Worm (Caenorhabditis elegans) whole organism, young adult: ENCODE measurements around the gene miz-1.

Experiments used
- B0336.3 ChIP-seq: fragments of 200-800 bp; sonication (Bioruptor generic); IDR thresholded peaks from 2 replicates; pipeline ENCODE4 v1.3.6; 2022; ENCODE audit warnings: missing genetic modification characterization, missing compliant biosample characterization
- C06A6.2 ChIP-seq: fragments of 200-800 bp; sonication (Bioruptor generic); conservative IDR thresholded peaks from 2 replicates; pipeline ENCODE4 v1.3.6; 2022; ENCODE audit warnings: missing genetic modification characterization, missing compliant biosample characterization
- F37B4.10 ChIP-seq: fragments of 200-800 bp; sonication (Bioruptor generic); IDR thresholded peaks from 2 replicates; pipeline ENCODE4 v1.3.6; 2022; ENCODE audit warnings: missing genetic modification characterization, missing compliant biosample characterization
- F57A8.1 ChIP-seq: fragments of 200-800 bp; sonication (Bioruptor generic); optimal IDR thresholded peaks from 2 replicates; lab custom pipeline; 2018; ENCODE audit warnings: mild to moderate bottlenecking, missing genetic modification characterization, moderate library complexity, missing compliant biosample characterization
- F57C9.4 ChIP-seq: sonication (generic microtip); optimal IDR thresholded peaks from 2 replicates; lab custom pipeline; 2017; ENCODE audit warnings: mild to moderate bottlenecking, missing genetic modification characterization, missing compliant biosample characterization
- K12H6.12 ChIP-seq: fragments of 200-800 bp; sonication (Bioruptor generic); optimal IDR thresholded peaks from 2 replicates; lab custom pipeline; 2018; ENCODE audit warnings: mild to moderate bottlenecking, missing genetic modification characterization, missing compliant biosample characterization
- ama-1 ChIP-seq, 3 experiments: fragments of 150-350 bp in 1 of 3; sonication (generic microtip) in 2 of 3; optimal IDR thresholded peaks; 2 replicates each; lab custom pipeline; 2014 to 2018; ENCODE audit warnings: missing biosample characterization in 2 of 3, missing genetic modification characterization in 2 of 3, missing genetic modification reagents in 2 of 3
- aptf-3 ChIP-seq: fragments of 200-800 bp; sonication (Bioruptor generic); IDR thresholded peaks from 2 replicates; pipeline ENCODE4 v1.3.6; 2022; ENCODE audit warnings: missing genetic modification characterization, missing compliant biosample characterization
- athp-1 ChIP-seq: sonication (generic microtip); optimal IDR thresholded peaks from 2 replicates; lab custom pipeline; 2017; ENCODE audit warnings: mild to moderate bottlenecking, missing genetic modification characterization, missing compliant biosample characterization
- attf-6 ChIP-seq: fragments of 200-800 bp; sonication (Bioruptor generic); IDR thresholded peaks from 2 replicates; pipeline ENCODE4 v1.3.6; 2022; ENCODE audit warnings: missing genetic modification reagents, missing genetic modification characterization, missing compliant biosample characterization
- bed-1 ChIP-seq: fragments of 200-800 bp; sonication (Bioruptor generic); IDR thresholded peaks from 2 replicates; pipeline ENCODE4 v1.3.6; 2022; ENCODE audit warnings: missing genetic modification reagents, missing genetic modification characterization, missing compliant biosample characterization
- ccch-3 ChIP-seq: fragments of 200-800 bp; sonication (Bioruptor generic); optimal IDR thresholded peaks from 2 replicates; lab custom pipeline; 2018; ENCODE audit warnings: mild to moderate bottlenecking, missing genetic modification characterization, missing compliant biosample characterization
- ceh-100 ChIP-seq: fragments of 200-800 bp; sonication (Bioruptor generic); IDR thresholded peaks from 2 replicates; pipeline ENCODE4 v1.3.6; 2022; ENCODE audit warnings: missing genetic modification reagents, missing genetic modification characterization, missing compliant biosample characterization
- ceh-58 ChIP-seq: fragments of 200-800 bp; sonication (Bioruptor generic); IDR thresholded peaks from 2 replicates; pipeline ENCODE4 v1.3.6; 2022; ENCODE audit warnings: missing genetic modification characterization, missing compliant biosample characterization
- ceh-79 ChIP-seq: sonication (generic microtip); optimal IDR thresholded peaks from 2 replicates; lab custom pipeline; 2017; ENCODE audit warnings: mild to moderate bottlenecking, missing genetic modification characterization, missing compliant biosample characterization
- chd-7 ChIP-seq: sonication (generic microtip); optimal IDR thresholded peaks from 2 replicates; lab custom pipeline; 2016; ENCODE audit warnings: mild to moderate bottlenecking, missing genetic modification characterization, moderate library complexity, missing compliant biosample characterization
- dox-1 ChIP-seq: fragments of 200-800 bp; sonication (Bioruptor generic); IDR thresholded peaks from 2 replicates; pipeline ENCODE4 v1.3.6; 2022; ENCODE audit warnings: missing genetic modification reagents, missing genetic modification characterization, missing compliant biosample characterization
- egl-18 ChIP-seq: fragments of 200-800 bp; sonication (Bioruptor generic); IDR thresholded peaks from 2 replicates; pipeline ENCODE4 v1.3.6; 2022; ENCODE audit warnings: missing genetic modification reagents, missing genetic modification characterization, missing compliant biosample characterization
- egl-44 ChIP-seq: fragments of 200-800 bp; sonication (Bioruptor generic); IDR thresholded peaks from 2 replicates; pipeline ENCODE4 v1.3.6; 2022; ENCODE audit warnings: missing genetic modification reagents, missing genetic modification characterization, missing compliant biosample characterization
- egrh-3 ChIP-seq: fragments of 200-800 bp; sonication (Bioruptor generic); IDR thresholded peaks from 2 replicates; pipeline ENCODE4 v1.3.6; 2022; ENCODE audit warnings: missing genetic modification reagents, missing genetic modification characterization, missing compliant biosample characterization
- ekl-4 ChIP-seq: fragments of 200-800 bp; sonication (Bioruptor generic); IDR thresholded peaks from 2 replicates; pipeline ENCODE4 v1.3.6; 2022; ENCODE audit warnings: missing genetic modification reagents, missing genetic modification characterization, missing compliant biosample characterization
- hlh-12 ChIP-seq: sonication (generic microtip); optimal IDR thresholded peaks from 2 replicates; lab custom pipeline; 2016; ENCODE audit warnings: missing genetic modification characterization, missing compliant biosample characterization
- hrde-1 ChIP-seq: sonication (generic microtip); optimal IDR thresholded peaks from 2 replicates; lab custom pipeline; 2016; ENCODE audit warnings: missing genetic modification characterization, mild to moderate bottlenecking, missing compliant biosample characterization, moderate library complexity, missing genotype, missing genetic modification reagents, borderline replicate concordance
- madf-8 ChIP-seq: fragments of 200-800 bp; sonication (Bioruptor generic); conservative IDR thresholded peaks from 2 replicates; pipeline ENCODE4 v1.3.6; 2022; ENCODE audit warnings: missing genetic modification reagents, missing genetic modification characterization, missing compliant biosample characterization
- mcd-1 ChIP-seq: fragments of 200-800 bp; sonication (Bioruptor generic); IDR thresholded peaks from 2 replicates; pipeline ENCODE4 v1.3.6; 2022; ENCODE audit warnings: missing genetic modification reagents, missing genetic modification characterization, missing compliant biosample characterization
- nhr-179 ChIP-seq: sonication (generic microtip); optimal IDR thresholded peaks from 2 replicates; lab custom pipeline; 2016; ENCODE audit warnings: mild to moderate bottlenecking, missing genetic modification characterization, missing compliant biosample characterization
- nhr-27 ChIP-seq: fragments of 200-800 bp; sonication (Bioruptor generic); optimal IDR thresholded peaks from 2 replicates; lab custom pipeline; 2018; ENCODE audit warnings: mild to moderate bottlenecking, missing genetic modification characterization, moderate library complexity, missing compliant biosample characterization
- nhr-80 ChIP-seq: sonication (generic microtip); optimal IDR thresholded peaks from 2 replicates; lab custom pipeline; 2016; ENCODE audit warnings: missing genetic modification characterization, missing compliant biosample characterization
- nhr-90 ChIP-seq: sonication (generic microtip); optimal IDR thresholded peaks from 2 replicates; lab custom pipeline; 2016; ENCODE audit warnings: missing genotype, mild to moderate bottlenecking, missing genetic modification characterization, missing compliant biosample characterization
- repo-1 ChIP-seq: sonication (generic microtip); optimal IDR thresholded peaks from 2 replicates; lab custom pipeline; 2017; ENCODE audit warnings: mild to moderate bottlenecking, missing genetic modification characterization, missing compliant biosample characterization
- snpc-3.4 ChIP-seq: sonication (generic microtip); optimal IDR thresholded peaks from 2 replicates; lab custom pipeline; 2017; ENCODE audit warnings: missing genetic modification characterization, mild to moderate bottlenecking, missing compliant biosample characterization, antibody characterized with exemption, moderate library complexity, missing genotype, missing genetic modification reagents
- tbx-9 ChIP-seq: sonication (generic microtip); optimal IDR thresholded peaks from 2 replicates; lab custom pipeline; 2016; ENCODE audit warnings: borderline replicate concordance, missing genetic modification characterization, inconsistent platforms, missing compliant biosample characterization
- unc-130 ChIP-seq: sonication (generic microtip); optimal IDR thresholded peaks from 2 replicates; lab custom pipeline; 2016; ENCODE audit warnings: missing genetic modification reagents, missing genetic modification characterization, missing compliant biosample characterization
- unc-62 ChIP-seq: fragments of 150-350 bp; optimal IDR thresholded peaks from 2 replicates; lab custom pipeline; 2014; ENCODE audit warnings: missing biosample characterization, missing genetic modification reagents, missing genetic modification characterization
- xnd-1 ChIP-seq: sonication (generic microtip); optimal IDR thresholded peaks from 2 replicates; lab custom pipeline; 2016; ENCODE audit warnings: missing genotype, missing genetic modification reagents, missing genetic modification characterization, missing compliant biosample characterization
- ztf-3 ChIP-seq: fragments of 200-800 bp; sonication (Bioruptor generic); optimal IDR thresholded peaks from 2 replicates; lab custom pipeline; 2018; ENCODE audit warnings: mild to moderate bottlenecking, missing genetic modification characterization, missing compliant biosample characterization
- ztf-6 ChIP-seq: fragments of 200-800 bp; sonication (Bioruptor generic); IDR thresholded peaks from 2 replicates; pipeline ENCODE4 v1.3.6; 2022; ENCODE audit warnings: missing genetic modification reagents, missing genetic modification characterization, missing compliant biosample characterization

miz-1 gene

DNA sequence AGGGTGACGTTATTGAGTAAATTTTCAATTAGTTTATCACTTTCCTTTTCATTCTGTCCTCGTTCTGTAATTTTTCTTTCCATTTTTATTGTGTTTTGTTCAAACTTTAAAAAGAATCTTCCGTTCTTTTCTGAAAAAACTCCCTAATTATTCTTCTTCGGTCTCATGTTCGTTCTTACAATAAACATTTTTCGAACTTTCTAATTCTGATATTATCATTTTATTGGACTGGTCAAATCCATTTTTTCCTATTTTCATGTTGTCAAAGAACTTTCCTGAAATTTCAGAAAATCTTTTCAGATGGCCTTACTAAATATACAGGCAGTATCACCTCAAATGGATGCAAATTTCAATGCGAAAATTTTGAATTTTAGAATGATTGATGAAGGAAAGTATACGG is 51.8 kb downstream of the miz-1 start, which contains the start of gene nish-1:
TSS of gene nish-1 (plus strand) at position 301 of the 400 bp plus-strand sequence.
- no peak for TF ChIP-seq ceh-58 (GFP tag; lab: Robert Waterston, UW)
- no peak for TF ChIP-seq dox-1 (GFP tag; lab: Robert Waterston, UW)
- TF ChIP-seq C06A6.2 (GFP tag; lab: Robert Waterston, UW), result no peak
- TF ChIP-seq nhr-179, result no peak
- no peak for TF ChIP-seq K12H6.12 (tag; lab: Kevin White, UChicago)
- TF ChIP-seq chd-7, result no peak
- TF ChIP-seq tbx-9 (tag; lab: Kevin White, UChicago), result no peak
- no peak for TF ChIP-seq attf-6 (GFP tag; lab: Robert Waterston, UW)
- no peak for TF ChIP-seq egrh-3 (GFP tag; lab: Robert Waterston, UW)
- no peak for TF ChIP-seq F57C9.4 (tag; lab: Kevin White, UChicago)
- TF ChIP-seq, all 124 proteins: peak for 0

DNA sequence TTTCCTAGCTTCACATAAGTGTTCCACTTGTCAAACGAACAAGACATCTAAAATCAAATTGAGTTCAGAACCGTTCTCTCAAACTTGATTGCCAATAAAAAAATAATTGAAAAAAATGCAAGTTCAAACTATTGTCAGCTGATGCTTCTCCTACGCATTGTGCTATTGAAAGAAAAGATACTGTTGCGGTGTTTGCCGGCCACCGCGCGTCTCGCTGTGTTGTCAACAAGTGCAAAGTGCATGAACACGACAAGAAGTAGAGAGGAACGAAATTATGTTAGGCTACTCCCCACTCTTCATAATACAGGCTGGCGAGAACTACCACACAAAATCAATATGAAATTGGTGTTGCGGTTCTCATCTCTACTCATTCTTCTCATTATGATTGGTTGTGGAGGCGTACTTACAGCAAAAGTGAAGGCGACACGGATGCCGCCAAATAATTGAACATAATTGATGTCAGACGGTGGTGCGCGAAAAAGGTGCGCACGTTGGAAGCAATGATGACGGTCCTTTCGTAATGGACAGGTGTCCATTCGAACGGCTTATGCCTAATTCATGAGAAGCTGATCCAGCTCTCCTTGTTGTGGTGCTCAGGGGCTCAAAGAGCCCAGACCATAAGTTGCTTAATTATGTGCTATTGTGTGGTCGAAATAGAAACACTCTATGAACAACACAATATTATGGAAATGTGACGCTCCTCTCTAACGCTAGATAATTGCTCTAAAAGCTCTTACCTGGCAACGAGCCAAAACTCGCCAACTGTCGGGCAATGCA is 55.4 kb downstream of the miz-1 start:
- TF ChIP-seq bed-1 (GFP tag; lab: Robert Waterston, UW) (no peak), madf-8 (GFP tag; lab: Robert Waterston, UW) (no peak), mcd-1 (GFP tag; lab: Robert Waterston, UW) (no peak), ama-1 (optimal IDR thresholded peaks at IDR 0.05; lab: Kevin White, UChicago) (no peak), ama-1 (GFP tag; optimal IDR thresholded peaks at IDR 0.05; lab: Kevin White, UChicago) (no peak), egl-44 (GFP tag; lab: Robert Waterston, UW) (no peak), hlh-12 (tag; lab: Kevin White, UChicago) (no peak)

DNA sequence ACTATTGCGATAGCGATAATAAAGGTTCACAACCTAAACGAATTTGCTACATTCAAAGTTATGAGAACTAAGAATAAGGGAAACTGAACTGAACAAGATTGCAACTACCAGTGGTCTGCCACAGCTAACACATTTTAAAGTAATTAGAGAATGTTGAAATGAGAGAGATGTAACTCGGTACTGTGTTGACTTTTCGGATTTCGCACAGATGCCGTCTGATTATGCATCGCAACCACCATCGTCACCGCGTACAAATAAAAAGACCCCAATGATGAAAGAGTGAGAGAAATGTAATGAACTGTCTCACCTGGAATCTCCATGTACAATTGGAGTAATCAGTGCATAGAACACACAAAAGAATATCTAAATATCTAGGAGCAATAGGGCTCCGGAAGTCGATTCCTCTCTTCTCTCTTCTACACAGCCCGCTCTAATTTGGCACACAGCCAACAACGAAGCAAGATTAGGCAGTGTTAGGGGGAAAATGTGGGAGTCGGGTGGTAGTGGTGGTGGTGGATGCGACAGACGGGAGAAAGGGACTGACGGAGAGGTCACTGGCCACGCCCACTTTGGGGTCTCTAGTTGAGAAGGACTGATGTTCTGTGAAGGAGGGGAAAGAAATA is 56.5 kb downstream of the miz-1 start, which contains the start of gene F13E9.11:
TSS of gene F13E9.11 (minus strand) at position 507 of the 623 bp plus-strand sequence.
- TF ChIP-seq ceh-58 (GFP tag; lab: Robert Waterston, UW), result no peak
- TF ChIP-seq ccch-3, result no peak
- no peak for TF ChIP-seq aptf-3 (GFP tag; lab: Robert Waterston, UW)
- TF ChIP-seq F37B4.10 (GFP tag; lab: Robert Waterston, UW), result no peak
- no peak for TF ChIP-seq F57A8.1 (GFP tag; lab: Kevin White, UChicago)
- no peak for TF ChIP-seq repo-1 (tag; lab: Kevin White, UChicago)
- no peak for TF ChIP-seq snpc-3.4
- no peak for TF ChIP-seq ztf-3
- no peak for TF ChIP-seq hrde-1 (tag; lab: Kevin White, UChicago)
- no peak for TF ChIP-seq nhr-27 (tag; lab: Kevin White, UChicago)
- no peak for TF ChIP-seq nhr-80 (tag; lab: Kevin White, UChicago)
- no peak for TF ChIP-seq ztf-6
- TF ChIP-seq ekl-4 (GFP tag; lab: Robert Waterston, UW), result no peak
- TF ChIP-seq unc-62 (GFP tag; lab: Kevin White, UChicago), result no peak

DNA sequence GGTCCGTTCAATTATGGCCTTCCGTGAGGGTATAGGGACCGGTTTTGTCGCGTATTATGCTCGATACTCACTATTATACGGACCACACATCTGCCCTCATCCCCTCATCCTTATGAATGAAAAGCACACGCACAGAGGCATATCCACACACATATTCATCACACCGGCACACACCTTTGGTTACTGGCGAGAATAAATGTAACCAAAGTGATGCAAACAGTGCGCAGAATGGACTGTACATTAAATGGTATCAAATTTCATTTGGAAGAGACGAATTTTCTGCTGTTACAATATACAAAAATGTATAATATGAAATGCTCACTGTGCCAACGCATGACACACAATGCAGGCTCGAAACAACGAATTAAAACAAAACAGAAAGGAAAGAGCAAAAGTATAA is 57.4 kb downstream of the miz-1 start:
- TF ChIP-seq xnd-1 (tag; lab: Kevin White, UChicago), result no peak
- no peak for TF ChIP-seq ceh-79
- no peak for TF ChIP-seq attf-6 (GFP tag; lab: Robert Waterston, UW)
- TF ChIP-seq nhr-90 (tag; lab: Kevin White, UChicago), result no peak
- no peak for TF ChIP-seq athp-1 (tag; lab: Kevin White, UChicago)
- no peak for TF ChIP-seq ceh-100 (GFP tag; lab: Robert Waterston, UW)
- no peak for TF ChIP-seq B0336.3
- no peak for TF ChIP-seq unc-130
- no peak for TF ChIP-seq egl-18 (GFP tag; lab: Robert Waterston, UW)
- no peak for TF ChIP-seq chd-7
